Worm (Caenorhabditis elegans) whole organism, mixed stage, embryonic: ENCODE data around the gene abu-12.

Experiments used
- M03D4.4 ChIP-seq: sonication (generic microtip); optimal IDR thresholded peaks from 2 replicates; lab custom pipeline; 2017; ENCODE audit warnings: mild to moderate bottlenecking, missing genetic modification characterization, missing compliant biosample characterization
- bed-3 ChIP-seq: fragments of 200-800 bp; sonication (Bioruptor generic); optimal IDR thresholded peaks from 3 replicates; lab custom pipeline; 2018; ENCODE audit warnings: mild to moderate bottlenecking, missing genetic modification characterization, moderate library complexity, missing compliant biosample characterization
- blmp-1 ChIP-seq: fragments of 150-350 bp; optimal IDR thresholded peaks from 2 replicates; lab custom pipeline; 2014; ENCODE audit warnings: missing biosample characterization, missing genetic modification characterization
- ceh-39 ChIP-seq: fragments of 150-350 bp; optimal IDR thresholded peaks from 2 replicates; lab custom pipeline; 2014; ENCODE audit warnings: missing biosample characterization, missing genetic modification characterization
- ceh-83 ChIP-seq: fragments of 200-800 bp; sonication (Bioruptor generic); optimal IDR thresholded peaks from 2 replicates; lab custom pipeline; 2018; ENCODE audit warnings: mild to moderate bottlenecking, missing genetic modification characterization, missing compliant biosample characterization
- ces-1 ChIP-seq: fragments of 150-350 bp; optimal IDR thresholded peaks from 2 replicates; lab custom pipeline; 2014; ENCODE audit warnings: missing biosample characterization, missing genetic modification reagents, missing genetic modification characterization
- cnd-1 ChIP-seq: fragments of 200-800 bp; sonication (Bioruptor generic); optimal IDR thresholded peaks from 2 replicates; lab custom pipeline; 2018; ENCODE audit warnings: mild to moderate bottlenecking, missing genetic modification characterization, missing compliant biosample characterization
- drap-1 ChIP-seq: fragments of 200-800 bp; sonication (Bioruptor generic); optimal IDR thresholded peaks from 3 replicates; lab custom pipeline; 2018; ENCODE audit warnings: mild to moderate bottlenecking, missing genetic modification characterization, missing compliant biosample characterization
- elt-1 ChIP-seq: sonication (generic microtip); optimal IDR thresholded peaks from 2 replicates; lab custom pipeline; 2017; ENCODE audit warnings: missing genetic modification characterization, mild to moderate bottlenecking, missing compliant biosample characterization, antibody characterized with exemption, moderate library complexity, borderline replicate concordance; ENCODE audit not compliant: insufficient read depth
- elt-3 ChIP-seq: fragments of 150-350 bp; optimal IDR thresholded peaks from 2 replicates; lab custom pipeline; 2014; ENCODE audit warnings: missing biosample characterization, missing genetic modification characterization
- flh-1 ChIP-seq: fragments of 200-800 bp; sonication (Bioruptor generic); optimal IDR thresholded peaks from 2 replicates; lab custom pipeline; 2018; ENCODE audit warnings: mild to moderate bottlenecking, missing genetic modification characterization, moderate library complexity, missing compliant biosample characterization
- ham-2 ChIP-seq: fragments of 200-800 bp; sonication (Bioruptor generic); optimal IDR thresholded peaks from 2 replicates; lab custom pipeline; 2018; ENCODE audit warnings: mild to moderate bottlenecking, missing genetic modification characterization, missing compliant biosample characterization
- lin-13 ChIP-seq: fragments of 150-350 bp; optimal IDR thresholded peaks from 2 replicates; lab custom pipeline; 2014; ENCODE audit warnings: missing biosample characterization, missing genetic modification characterization
- lin-32 ChIP-seq: fragments of 200-800 bp; sonication (Bioruptor generic); optimal IDR thresholded peaks from 2 replicates; lab custom pipeline; 2018; ENCODE audit warnings: mild to moderate bottlenecking, missing genetic modification characterization, missing compliant biosample characterization
- lsy-2 ChIP-seq: fragments of 150-350 bp; optimal IDR thresholded peaks from 2 replicates; lab custom pipeline; 2014; ENCODE audit warnings: missing biosample characterization, missing genetic modification characterization
- mab-5 ChIP-seq: fragments of 150-350 bp; optimal IDR thresholded peaks from 2 replicates; lab custom pipeline; 2014; ENCODE audit warnings: missing biosample characterization, missing genetic modification characterization
- mep-1 ChIP-seq: fragments of 150-350 bp; optimal IDR thresholded peaks from 2 replicates; lab custom pipeline; 2017; ENCODE audit warnings: missing biosample characterization, missing genetic modification reagents, missing genetic modification characterization, inconsistent platforms
- mls-2 ChIP-seq: sonication (generic microtip); optimal IDR thresholded peaks from 2 replicates; lab custom pipeline; 2016; ENCODE audit warnings: mild to moderate bottlenecking, missing genetic modification characterization, moderate library complexity, missing compliant biosample characterization
- nhr-12 ChIP-seq: fragments of 150-350 bp; optimal IDR thresholded peaks from 2 replicates; lab custom pipeline; 2014; ENCODE audit warnings: missing biosample characterization, missing genetic modification characterization
- nhr-2 ChIP-seq: fragments of 150-350 bp; optimal IDR thresholded peaks from 2 replicates; lab custom pipeline; 2014; ENCODE audit warnings: missing biosample characterization, missing genetic modification characterization
- nhr-28 ChIP-seq: fragments of 150-350 bp; optimal IDR thresholded peaks from 2 replicates; lab custom pipeline; 2014; ENCODE audit warnings: missing biosample characterization, missing genetic modification characterization
- nhr-76 ChIP-seq: sonication (generic microtip); optimal IDR thresholded peaks from 2 replicates; lab custom pipeline; 2017; ENCODE audit warnings: missing biosample characterization, missing genetic modification characterization
- pha-4 ChIP-seq: fragments of 150-350 bp; optimal IDR thresholded peaks from 2 replicates; lab custom pipeline; 2018; ENCODE audit warnings: missing biosample characterization, missing genetic modification reagents, missing genetic modification characterization
- sem-2 ChIP-seq: fragments of 200-800 bp; sonication (Bioruptor generic); optimal IDR thresholded peaks from 2 replicates; lab custom pipeline; 2018; ENCODE audit warnings: mild to moderate bottlenecking, missing genetic modification characterization, missing compliant biosample characterization
- snpc-4 ChIP-seq: fragments of 150-350 bp; optimal IDR thresholded peaks from 2 replicates; lab custom pipeline; 2014; ENCODE audit warnings: missing biosample characterization, missing genetic modification characterization
- sptf-1 ChIP-seq: sonication (generic microtip); optimal IDR thresholded peaks from 2 replicates; lab custom pipeline; 2017; ENCODE audit warnings: mild to moderate bottlenecking, missing genetic modification characterization, moderate library complexity, missing compliant biosample characterization
- tbx-8 ChIP-seq: fragments of 200-800 bp; sonication (Bioruptor generic); optimal IDR thresholded peaks from 2 replicates; lab custom pipeline; 2018; ENCODE audit warnings: mild to moderate bottlenecking, missing genetic modification characterization, moderate library complexity, missing compliant biosample characterization
- unc-120 ChIP-seq: sonication (generic microtip); optimal IDR thresholded peaks from 2 replicates; lab custom pipeline; 2017; ENCODE audit warnings: missing genetic modification characterization, missing compliant biosample characterization; ENCODE audit not compliant: poor library complexity, severe bottlenecking
- unc-39 ChIP-seq: fragments of 150-350 bp; optimal IDR thresholded peaks from 2 replicates; lab custom pipeline; 2014; ENCODE audit warnings: missing biosample characterization, missing genetic modification characterization
- unc-62 ChIP-seq: fragments of 150-350 bp; optimal IDR thresholded peaks from 2 replicates; lab custom pipeline; 2014; ENCODE audit warnings: missing biosample characterization, missing genetic modification reagents, missing genetic modification characterization
- zip-8 ChIP-seq: fragments of 150-350 bp; optimal IDR thresholded peaks from 2 replicates; lab custom pipeline; 2014; ENCODE audit warnings: missing biosample characterization, missing genetic modification characterization
- ztf-11 ChIP-seq: fragments of 150-350 bp; optimal IDR thresholded peaks from 2 replicates; lab custom pipeline; 2014; ENCODE audit warnings: missing biosample characterization, missing genetic modification characterization

abu-12 gene

ce11 chrX:438396-438795, 19.0 kb downstream of the abu-12 start:
- TF ChIP-seq ceh-83 (GFP tag; lab: Kevin White, UChicago) (no peak), zip-8 (tag; lab: Kevin White, UChicago) (no peak), unc-120 (tag; lab: Kevin White, UChicago) (no peak), elt-1 (tag; lab: Kevin White, UChicago) (no peak), nhr-76 (no peak), lin-13 (tag; lab: Kevin White, UChicago) (no peak), flh-1 (GFP tag; lab: Kevin White, UChicago) (no peak), mep-1 (tag; lab: Kevin White, UChicago) (no peak), nhr-28 (tag; lab: Kevin White, UChicago) (no peak), lin-32 (GFP tag; lab: Kevin White, UChicago) (no peak), unc-62 (GFP tag; lab: Kevin White, UChicago) (no peak), sptf-1 (no peak), elt-3 (tag; lab: Kevin White, UChicago) (no peak), unc-39 (tag; lab: Kevin White, UChicago) (no peak), blmp-1 (tag; lab: Kevin White, UChicago) (no peak), ceh-39 (tag; lab: Kevin White, UChicago) (no peak), sem-2 (no peak), drap-1 (GFP tag; lab: Kevin White, UChicago) (no peak), ham-2 (GFP tag; lab: Kevin White, UChicago) (no peak), ces-1 (GFP tag; lab: Kevin White, UChicago) (no peak)

ce11 chrX:433747-434146, 23.7 kb downstream of the abu-12 start, which contains the start of gene dve-1:
Gene dve-1 (minus strand): TSS chrX:433812.
- TF ChIP-seq lsy-2 (tag; lab: Kevin White, UChicago) (peak; percentile 34), zip-8 (tag; lab: Kevin White, UChicago) (no peak), ceh-83 (GFP tag; lab: Kevin White, UChicago) (peak; percentile 45), mls-2 (no peak), lin-13 (tag; lab: Kevin White, UChicago) (no peak), sem-2 (no peak), unc-62 (GFP tag; lab: Kevin White, UChicago) (no peak), lin-32 (GFP tag; lab: Kevin White, UChicago) (no peak), mab-5 (no peak), snpc-4 (tag; lab: Kevin White, UChicago) (no peak), cnd-1 (no peak), nhr-12 (tag; lab: Kevin White, UChicago) (no peak), nhr-28 (tag; lab: Kevin White, UChicago) (no peak), nhr-2 (tag; lab: Kevin White, UChicago) (no peak), blmp-1 (tag; lab: Kevin White, UChicago) (no peak), drap-1 (GFP tag; lab: Kevin White, UChicago) (no peak), ces-1 (GFP tag; lab: Kevin White, UChicago) (no peak), unc-39 (tag; lab: Kevin White, UChicago) (no peak)

DNA sequence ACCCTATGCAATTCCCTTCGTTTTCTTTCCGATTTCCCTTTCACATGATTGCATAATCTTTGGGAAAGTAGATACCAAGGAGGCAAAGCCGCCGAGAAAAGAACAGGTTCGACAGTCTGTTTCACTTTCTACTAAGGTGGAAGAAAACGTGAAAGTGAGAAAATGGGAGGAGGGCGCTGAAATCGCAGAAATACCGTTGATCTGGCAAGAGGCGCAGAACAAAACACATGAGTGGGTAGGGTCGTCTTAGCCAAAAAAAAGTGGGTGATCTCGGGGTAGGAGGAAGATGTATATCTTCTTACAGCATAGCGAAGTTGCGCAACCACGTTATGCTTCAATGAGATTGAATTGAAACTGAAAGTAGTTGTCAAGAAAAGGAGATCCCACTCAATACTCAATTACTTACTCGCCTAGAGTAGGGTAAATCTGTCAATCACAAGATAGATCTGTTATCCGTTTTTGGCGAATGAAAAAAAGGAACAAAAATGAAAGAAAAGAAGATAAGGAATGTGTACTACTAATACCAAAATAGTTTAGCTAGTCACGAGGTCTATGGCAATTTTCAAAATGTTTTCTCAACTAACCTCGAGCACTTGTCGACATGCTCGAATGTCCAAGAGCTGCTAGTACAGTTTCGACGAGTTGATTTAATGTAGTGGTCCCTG, 24.2 kb downstream of the abu-12 start:
- TF ChIP-seq elt-1 (tag; lab: Kevin White, UChicago) = peak; percentile 1
- no peak for TF ChIP-seq unc-120 (tag; lab: Kevin White, UChicago)
- peak; percentile 87 for TF ChIP-seq blmp-1 (tag; lab: Kevin White, UChicago)
- TF ChIP-seq tbx-8 = no peak
- peak; percentile 0 for TF ChIP-seq zip-8 (tag; lab: Kevin White, UChicago)
- no peak for TF ChIP-seq mep-1 (tag; lab: Kevin White, UChicago)

ce11 chrX:431596-431995, 25.8 kb downstream of the abu-12 start:
- peak; percentile 35 for TF ChIP-seq lsy-2 (tag; lab: Kevin White, UChicago)
- TF ChIP-seq ces-1 (GFP tag; lab: Kevin White, UChicago) = no peak
- no peak for TF ChIP-seq elt-1 (tag; lab: Kevin White, UChicago)
- TF ChIP-seq unc-62 (GFP tag; lab: Kevin White, UChicago) = no peak
- peak; percentile 13 for TF ChIP-seq ham-2 (GFP tag; lab: Kevin White, UChicago)
- TF ChIP-seq mep-1 (tag; lab: Kevin White, UChicago) = no peak
- peak; percentile 29 for TF ChIP-seq pha-4 (tag; lab: Kevin White, UChicago)
- TF ChIP-seq mls-2 = no peak
- TF ChIP-seq ceh-39 (tag; lab: Kevin White, UChicago) = no peak
- TF ChIP-seq ztf-11 (tag; lab: Kevin White, UChicago) = no peak
- TF ChIP-seq cnd-1 = no peak
- no peak for TF ChIP-seq sptf-1
- no peak for TF ChIP-seq mab-5
- TF ChIP-seq M03D4.4 (tag; lab: Kevin White, UChicago) = no peak
- no peak for TF ChIP-seq lin-32 (GFP tag; lab: Kevin White, UChicago)
- TF ChIP-seq unc-39 (tag; lab: Kevin White, UChicago) = no peak
- no peak for TF ChIP-seq lin-13 (tag; lab: Kevin White, UChicago)
- TF ChIP-seq bed-3 (GFP tag; lab: Kevin White, UChicago) = no peak
- no peak for TF ChIP-seq blmp-1 (tag; lab: Kevin White, UChicago)
- TF ChIP-seq flh-1 (GFP tag; lab: Kevin White, UChicago) = no peak
- no peak for TF ChIP-seq tbx-8
- TF ChIP-seq nhr-76 = no peak
- TF ChIP-seq, all 35 proteins: peak for 3
